Worm (Caenorhabditis elegans) whole organism, young adult: ENCODE results near the gene bra-1.

Experiments used
- K11D2.4 ChIP-seq: fragments of 200-800 bp; sonication (Bioruptor generic); IDR thresholded peaks from 2 replicates; pipeline ENCODE4 v1.3.6; 2022; ENCODE audit warnings: missing genetic modification reagents, missing genetic modification characterization, missing compliant biosample characterization
- Y56A3A.18 ChIP-seq: fragments of 200-800 bp; sonication (Bioruptor generic); IDR thresholded peaks from 2 replicates; pipeline ENCODE4 v1.3.6; 2022; ENCODE audit warnings: missing genetic modification reagents, missing genetic modification characterization, missing compliant biosample characterization
- nhr-179 ChIP-seq: sonication (generic microtip); optimal IDR thresholded peaks from 2 replicates; lab custom pipeline; 2016; ENCODE audit warnings: mild to moderate bottlenecking, missing genetic modification characterization, missing compliant biosample characterization
- snpc-4 ChIP-seq, 5 experiments: fragments of 150-350 bp in 1 of 5; sonication (generic microtip) in 4 of 5; optimal IDR thresholded peaks; 2 replicates each; lab custom pipeline; 2014 to 2018; ENCODE audit warnings: missing genetic modification characterization in 5 of 5, missing biosample characterization in 3 of 5, antibody characterized with exemption in 2 of 5, mild to moderate bottlenecking in 2 of 5, missing compliant biosample characterization in 2 of 5, missing genotype in 2 of 5, moderate library complexity in 2 of 5, missing genetic modification reagents in 1 of 5

ce11 chrX:13591953-13592352 lies 6.3 kb upstream of the bra-1 start:
- TF ChIP-seq Y56A3A.18 (GFP tag; lab: Robert Waterston, UW) (no peak), nhr-179 (tag; lab: Kevin White, UChicago) (no peak), snpc-4 (GFP tag; optimal IDR thresholded peaks at IDR 0.05; lab: Kevin White, UChicago) (no peak), snpc-4 (tag; optimal IDR thresholded peaks at IDR 0.05; lab: Kevin White, UChicago) (no peak), K11D2.4 (GFP tag; lab: Robert Waterston, UW) (no peak)
